Fruit fly (Drosophila melanogaster) whole organism, wandering third instar larva: ENCODE data around the gene Ir94f.

Source experiments
- HLH106 ChIP-seq: fragments of 200-800 bp; optimal IDR thresholded peaks from 3 replicates; lab custom pipeline; 2019; ENCODE audit warnings: missing biosample characterization, mild to moderate bottlenecking, missing genetic modification characterization, moderate library complexity
- fru ChIP-seq: fragments of 200-800 bp; sonication (Bioruptor generic); optimal IDR thresholded peaks from 3 replicates; lab custom pipeline; 2016; ENCODE audit warnings: missing biosample characterization, mild to moderate bottlenecking, missing genetic modification characterization
- pan ChIP-seq: fragments of >200 bp; optimal IDR thresholded peaks from 2 replicates; lab custom pipeline; 2017

DNA sequence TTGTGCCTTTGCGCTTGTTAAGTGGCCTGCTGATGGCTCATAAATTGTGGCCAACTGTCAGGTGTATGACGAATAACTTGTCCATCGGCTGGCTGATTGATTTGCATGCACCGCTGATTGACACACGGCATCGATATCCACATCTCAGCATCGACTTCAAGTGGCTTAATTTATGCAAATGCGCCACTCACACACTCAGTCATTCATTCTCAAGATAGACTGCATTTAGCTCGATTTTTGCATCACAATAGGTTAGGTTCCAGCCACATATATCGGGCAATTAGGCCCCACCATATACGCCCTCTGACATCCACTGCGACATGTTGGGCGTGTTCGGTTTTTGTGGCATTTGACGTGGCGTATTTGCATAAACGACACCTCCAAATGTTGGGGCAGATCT is 25.8 kb upstream of the Ir94f start:
- TF ChIP-seq fru: no peak
- no peak for TF ChIP-seq HLH106
- no peak for TF ChIP-seq pan (lab: Kevin White, UChicago)
